Fruit fly (Drosophila melanogaster) whole organism, larva: ENCODE measurements around the gene mbc.

Experiments used
- noc ChIP-seq: fragments of 200-800 bp; sonication (Bioruptor generic); optimal IDR thresholded peaks from 3 replicates; lab custom pipeline; 2019; ENCODE audit warnings: missing biosample characterization, mild to moderate bottlenecking, missing genetic modification characterization, moderate library complexity

mbc gene

dm6 chr3R:23763622-23764273 is 17.8 kb upstream of the mbc start, which contains the start of gene Lsd-1:
Lsd-1 (plus strand) TSS chr3R:23763857.
- peak; percentile 31 for TF ChIP-seq noc (tag; lab: Kevin White, UChicago)

dm6 chr3R:23767417-23767853 is 14.1 kb upstream of the mbc start, which contains the start of the genes CG10214 and CG10375:
CG10214 (minus strand) TSS chr3R:23767488.
CG10375 (plus strand) TSS chr3R:23767712.
- TF ChIP-seq noc (tag; lab: Kevin White, UChicago) = peak; percentile 69

dm6 chr3R:23772808-23773207 is 8.8 kb upstream of the mbc start, which contains the start of gene tst:
tst (minus strand) TSS chr3R:23772859.
- TF ChIP-seq noc (tag; lab: Kevin White, UChicago) = peak; percentile 90

DNA sequence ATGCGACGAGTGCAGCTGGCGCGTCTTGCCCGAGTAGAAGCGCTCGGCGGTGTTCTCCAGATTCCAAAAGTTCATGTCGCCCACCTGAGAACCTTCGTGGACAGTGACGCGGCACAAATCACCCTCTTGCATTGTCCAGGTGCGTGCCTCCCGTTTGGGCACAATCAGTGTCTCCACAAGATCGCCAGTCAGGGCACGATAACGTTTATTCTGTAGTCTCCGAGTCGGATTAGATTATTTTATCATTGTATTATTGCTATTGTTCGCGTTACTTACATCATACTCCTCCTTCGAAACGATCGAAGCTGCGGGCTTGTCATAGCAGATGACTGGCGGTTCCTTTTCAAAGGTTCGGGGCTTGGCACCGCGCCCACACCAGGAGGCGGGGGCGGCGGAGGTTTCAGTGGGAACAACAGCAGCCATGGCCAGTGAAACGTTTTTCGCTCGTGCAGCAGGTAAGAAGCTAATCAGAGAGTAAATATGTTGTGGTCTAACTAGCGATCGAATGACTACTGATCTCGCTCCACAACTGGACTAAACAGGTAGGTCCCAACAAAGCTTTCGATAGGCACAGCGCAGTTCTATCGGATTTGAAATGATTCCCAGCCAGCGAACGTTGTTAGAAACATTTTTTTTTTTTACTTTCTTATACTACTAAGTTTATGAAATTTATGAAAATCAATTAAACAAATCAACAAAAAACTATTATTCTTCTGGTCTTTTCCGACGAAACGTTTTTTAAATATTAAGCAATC is 7.8 kb upstream of the mbc start, which contains the start of gene CG10208:
TSS of gene CG10208 (minus strand) at position 518 of the 755 bp plus-strand sequence.
- peak; percentile 39 for TF ChIP-seq noc (tag; lab: Kevin White, UChicago)

DNA sequence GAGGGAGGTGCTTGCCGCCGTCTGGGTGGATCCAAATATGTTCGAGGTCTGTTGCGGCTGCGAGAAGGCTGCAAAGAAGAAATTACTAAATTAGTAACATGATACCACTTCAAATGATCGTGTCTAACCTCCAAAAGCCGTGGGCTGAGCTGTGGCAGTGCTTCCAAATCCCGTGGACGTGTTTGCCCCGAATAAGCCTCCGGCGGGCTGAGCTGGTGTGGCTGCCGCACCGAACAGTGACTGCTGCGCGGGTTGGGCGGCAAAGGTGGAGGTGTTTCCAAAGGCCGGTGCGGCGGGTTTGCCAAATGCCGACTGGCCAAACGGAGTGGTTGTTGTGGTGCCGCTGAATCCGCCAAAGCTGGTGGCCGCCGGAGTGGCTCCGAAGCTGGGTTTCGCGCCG is 808 bp upstream of the mbc start:
- no peak for TF ChIP-seq noc (tag; lab: Kevin White, UChicago)

dm6 chr3R:23782456-23783402 is 1.2 kb downstream of the mbc start:
- TF ChIP-seq noc (tag; lab: Kevin White, UChicago) = no peak

DNA sequence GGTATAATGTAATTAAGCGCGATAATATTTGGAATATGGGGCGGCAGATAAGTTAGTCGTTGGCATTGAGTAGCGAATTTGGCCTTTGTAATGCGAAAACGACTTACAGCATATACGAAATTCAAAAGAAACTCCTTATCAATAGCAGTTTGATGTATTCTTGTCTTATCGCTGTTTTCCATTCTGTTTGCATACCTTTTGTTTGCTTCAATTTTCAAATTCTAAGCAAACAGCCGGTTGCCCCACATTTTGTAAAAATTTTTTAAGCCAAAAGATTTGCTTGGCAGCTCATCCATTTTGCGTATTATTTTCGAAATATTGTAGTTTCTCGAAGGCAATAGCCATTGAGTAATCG is 1.8 kb downstream of the mbc start:
- TF ChIP-seq noc (tag; lab: Kevin White, UChicago) = no peak

dm6 chr3R:23783961-23784360 is 2.4 kb downstream of the mbc start:
- TF ChIP-seq noc (tag; lab: Kevin White, UChicago) = no peak

DNA sequence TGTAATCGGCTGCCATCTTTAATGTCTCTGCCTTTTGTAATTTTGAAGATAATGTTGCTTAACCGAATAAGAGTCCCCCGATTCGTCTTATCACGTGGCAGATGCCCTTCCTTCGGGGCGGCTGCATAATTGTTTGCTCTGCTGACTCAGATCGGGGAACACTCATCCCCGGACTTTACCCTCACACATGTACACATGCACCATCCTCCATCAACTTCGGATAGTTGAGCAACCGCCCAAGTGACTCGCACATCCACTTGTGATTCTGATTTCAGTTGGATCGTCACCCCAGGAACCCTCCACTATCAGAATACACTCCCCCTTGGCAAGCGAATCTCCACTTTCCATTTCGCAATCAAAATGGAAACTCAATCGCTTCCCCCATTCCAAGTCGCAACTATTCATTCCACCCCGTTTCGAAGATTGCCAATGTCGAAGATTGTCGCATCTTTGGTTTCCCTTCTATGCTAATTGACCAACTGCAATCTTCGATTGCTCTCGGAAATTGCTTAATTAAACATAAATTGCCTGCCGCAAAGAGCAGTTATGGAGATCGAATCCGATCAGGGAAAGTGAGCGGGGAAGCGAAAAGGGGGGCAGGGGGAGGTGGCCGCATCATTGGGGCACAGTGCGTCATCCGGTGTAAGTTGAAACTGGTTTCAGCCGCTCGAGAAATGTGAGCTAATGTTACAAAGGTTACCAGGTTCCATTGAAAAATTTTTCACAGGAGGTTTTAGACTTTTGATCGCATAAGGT is 3.5 kb downstream of the mbc start:
- TF ChIP-seq noc (tag; lab: Kevin White, UChicago) = no peak

dm6 chr3R:23786768-23787631 is 5.4 kb downstream of the mbc start:
- TF ChIP-seq noc (tag; lab: Kevin White, UChicago) = no peak

- no peak for TF ChIP-seq noc (tag; lab: Kevin White, UChicago)
Observed at dm6 chr3R:23787632-23787960, 6.0 kb downstream of the mbc start.

dm6 chr3R:23788406-23789021 is 6.9 kb downstream of the mbc start:
- TF ChIP-seq noc (tag; lab: Kevin White, UChicago) = peak; percentile 48

- TF ChIP-seq noc (tag; lab: Kevin White, UChicago) = no peak
Observed at dm6 chr3R:23789584-23789983, 8.0 kb downstream of the mbc start.
